Worm (Caenorhabditis elegans): ENCODE measurements around the gene ugt-13.

ce11 chrV:4913853-4914252 lies 5.2 kb downstream of the ugt-13 start:
- TF ChIP-seq ama-1 (optimal IDR thresholded peaks at IDR 0.05): no peak
- TF ChIP-seq hnd-1 (tag; optimal IDR thresholded peaks at IDR 0.05): no peak
- no peak for TF ChIP-seq scrt-1 (GFP tag; IDR thresholded peaks at IDR 0.05)
- TF ChIP-seq F13C5.2 (tag; optimal IDR thresholded peaks at IDR 0.05): no peak
- TF ChIP-seq pes-1 (GFP tag; IDR thresholded peaks at IDR 0.05): no peak
- no peak for TF ChIP-seq sea-1 (GFP tag; conservative IDR thresholded peaks at IDR 0.05)

Measured in whole organism, early embryonic.